Worm (Caenorhabditis elegans): Measurements from ENCODE around the gene C30B5.6.

C30B5.6 gene

ce11 chrII:6252707-6253106 lies 30.2 kb upstream of the C30B5.6 start (continued):
- TF ChIP-seq unc-130 (GFP tag; optimal IDR thresholded peaks at IDR 0.05) (no peak), rcor-1 (GFP tag; IDR thresholded peaks at IDR 0.05) (peak; percentile 33; the same call in 1 of the 2 replicates), tbx-9 (tag; optimal IDR thresholded peaks at IDR 0.05; ENCODE audit: borderline replicate concordance) (no peak), madf-3 (GFP tag; IDR thresholded peaks at IDR 0.05) (0 out of 2 replicates have a peak, but pooled peaks have one; percentile 59), F10E7.11 (tag; optimal IDR thresholded peaks at IDR 0.05) (no peak), dpff-1 (tag; optimal IDR thresholded peaks at IDR 0.05) (no peak)

ce11 chrII:6250782-6251461 lies 28.5 kb upstream of the C30B5.6 start, which contains the start of gene phb-2:
Gene phb-2, plus strand, starts transcription at chrII:6251411.
- TF ChIP-seq F57C9.4 (tag; optimal IDR thresholded peaks at IDR 0.05) (no peak), mel-28 (tag; optimal IDR thresholded peaks at IDR 0.05; ENCODE audit: borderline replicate concordance) (no peak), lin-26 (GFP tag; IDR thresholded peaks at IDR 0.05) (peak; percentile 26; the same call in 1 of the 2 replicates), ceh-91 (GFP tag; IDR thresholded peaks at IDR 0.05) (peak; percentile 52), K12H6.12 (tag; optimal IDR thresholded peaks at IDR 0.05) (peak; percentile 25), zfh-2 (GFP tag; conservative IDR thresholded peaks at IDR 0.05) (no peak), sptf-2 (GFP tag; optimal IDR thresholded peaks at IDR 0.05) (no peak), C17E4.6 (GFP tag; IDR thresholded peaks at IDR 0.05) (peak; percentile 39; the same call in 1 of the 2 replicates), F52B5.7 (tag; optimal IDR thresholded peaks at IDR 0.05) (no peak), ztf-6 (GFP tag; IDR thresholded peaks at IDR 0.05) (no peak), let-607 (tag; optimal IDR thresholded peaks at IDR 0.05) (no peak), egl-44 (GFP tag; IDR thresholded peaks at IDR 0.05) (no peak), dpff-1 (tag; optimal IDR thresholded peaks at IDR 0.05) (no peak), F23B12.7 (tag; optimal IDR thresholded peaks at IDR 0.05; ENCODE audit: insufficient read depth) (peak; percentile 95), lin-54 (GFP tag; optimal IDR thresholded peaks at IDR 0.05) (peak; percentile 93), attf-6 (GFP tag; IDR thresholded peaks at IDR 0.05) (no peak), unc-62 (GFP tag; optimal IDR thresholded peaks at IDR 0.05) (no peak), nhr-179 (tag; optimal IDR thresholded peaks at IDR 0.05) (no peak), repo-1 (tag; optimal IDR thresholded peaks at IDR 0.05) (no peak), lin-35 (GFP tag; optimal IDR thresholded peaks at IDR 0.05) (peak in 2 of 3 experiments; percentile 2 to 90), ceh-79 (tag; optimal IDR thresholded peaks at IDR 0.05) (no peak), Y67H2A.10 (GFP tag; conservative IDR thresholded peaks at IDR 0.05) (no peak), ceh-40 (GFP tag; IDR thresholded peaks at IDR 0.05) (no peak), tlf-1 (GFP tag; optimal IDR thresholded peaks at IDR 0.05) (no peak), tbx-9 (tag; optimal IDR thresholded peaks at IDR 0.05; ENCODE audit: borderline replicate concordance) (no peak), egl-18 (GFP tag; IDR thresholded peaks at IDR 0.05) (no peak), dpl-1 (GFP tag; optimal IDR thresholded peaks at IDR 0.05) (peak; percentile 75), ceh-58 (GFP tag; IDR thresholded peaks at IDR 0.05) (no peak), lir-1 (GFP tag; conservative IDR thresholded peaks at IDR 0.05) (no peak; the same call in 1 of the 2 replicates), cebp-1 (GFP tag; IDR thresholded peaks at IDR 0.05) (0 out of 2 replicates have a peak, but pooled peaks have one; percentile 14), cebp-1 (tag; optimal IDR thresholded peaks at IDR 0.05) (peak; percentile 59), die-1 (tag; optimal IDR thresholded peaks at IDR 0.05) (peak; percentile 0), tbp1 (GFP tag; optimal IDR thresholded peaks at IDR 0.05) (peak; percentile 49), madf-6 (GFP tag; IDR thresholded peaks at IDR 0.05) (peak; percentile 55), ztf-26 (tag; optimal IDR thresholded peaks at IDR 0.05) (no peak), F33H1.4 (GFP tag; IDR thresholded peaks at IDR 0.05) (peak; percentile 84), T26A5.8 (tag; optimal IDR thresholded peaks at IDR 0.05) (no peak), hsf-1 (GFP tag; IDR thresholded peaks at IDR 0.05) (no peak), madf-3 (GFP tag; IDR thresholded peaks at IDR 0.05) (no peak), mcd-1 (GFP tag; IDR thresholded peaks at IDR 0.05) (peak; percentile 75), madf-8 (GFP tag; conservative IDR thresholded peaks at IDR 0.05) (0 out of 2 replicates have a peak, but pooled peaks have one; percentile 25), F22D6.2 (tag; optimal IDR thresholded peaks at IDR 0.05) (no peak), nfya-2 (GFP tag; IDR thresholded peaks at IDR 0.05) (no peak)
